Fruit fly (Drosophila melanogaster) whole organism, embryonic: ENCODE data around the gene CG31875.

Experiments used
- Awh ChIP-seq: fragments of 200-800 bp; sonication (Bioruptor generic); IDR thresholded peaks from 2 replicates; pipeline ENCODE4, ENCODE4 v1.3.6; 2022; ENCODE audit warnings: missing biosample characterization, missing genetic modification characterization
- MTF-1 ChIP-seq: fragments of 200-800 bp; sonication (Bioruptor generic); optimal IDR thresholded peaks from 2 replicates; lab custom pipeline; 2018; ENCODE audit warnings: missing biosample characterization, mild to moderate bottlenecking, missing genetic modification characterization, borderline replicate concordance
- cad ChIP-seq: fragments of >200 bp; optimal IDR thresholded peaks from 2 replicates; lab custom pipeline; 2017; ENCODE audit warnings: missing biosample characterization, missing genetic modification characterization
- gt ChIP-seq: fragments of 200-800 bp; sonication (Bioruptor generic); IDR thresholded peaks from 2 replicates; pipeline ENCODE4 v1.3.6; 2022; ENCODE audit warnings: missing biosample characterization, missing genetic modification characterization
- ind ChIP-seq: fragments of 200-800 bp; sonication (Bioruptor generic); optimal IDR thresholded peaks from 3 replicates; lab custom pipeline; 2016; ENCODE audit warnings: missing biosample characterization, missing genetic modification characterization
- psq ChIP-seq: fragments of 200-800 bp; sonication (Bioruptor generic); optimal IDR thresholded peaks from 2 replicates; lab custom pipeline; 2017; ENCODE audit warnings: missing biosample characterization, missing genetic modification characterization
- sc ChIP-seq, 3 experiments: fragments of >200 bp in 2 of 3; fragments of 200-800 bp in 1 of 3; sonication (Bioruptor generic) in 1 of 3; optimal IDR thresholded peaks; 2 replicates in 2 of 3; 3 replicates in 1 of 3; lab custom pipeline; 2017; ENCODE audit warnings: mild to moderate bottlenecking in 1 of 3, missing biosample characterization in 1 of 3, missing genetic modification characterization in 1 of 3, missing genetic modification reagents in 1 of 3

- no peak for TF ChIP-seq ind (GFP tag; lab: Kevin White, UChicago)
- no peak for TF ChIP-seq cad
- no peak for TF ChIP-seq psq (GFP tag; lab: Kevin White, UChicago)
- no peak for TF ChIP-seq gt
- no peak for TF ChIP-seq MTF-1 (GFP tag; lab: Kevin White, UChicago)
- TF ChIP-seq Awh (GFP tag; lab: Robert Waterston, UW), result no peak
- no peak for TF ChIP-seq sc (optimal IDR thresholded peaks at IDR 0.05; lab: Kevin White, UChicago)
- TF ChIP-seq sc (GFP tag; optimal IDR thresholded peaks at IDR 0.05; lab: Kevin White, UChicago), result no peak
Observed at dm6 chr2L:10017363-10017762, 14.8 kb upstream of the CG31875 start, which contains the start of gene CG13131.
